Fruit fly (Drosophila melanogaster): ENCODE measurements around the gene Brr2.

Gene Brr2

DNA sequence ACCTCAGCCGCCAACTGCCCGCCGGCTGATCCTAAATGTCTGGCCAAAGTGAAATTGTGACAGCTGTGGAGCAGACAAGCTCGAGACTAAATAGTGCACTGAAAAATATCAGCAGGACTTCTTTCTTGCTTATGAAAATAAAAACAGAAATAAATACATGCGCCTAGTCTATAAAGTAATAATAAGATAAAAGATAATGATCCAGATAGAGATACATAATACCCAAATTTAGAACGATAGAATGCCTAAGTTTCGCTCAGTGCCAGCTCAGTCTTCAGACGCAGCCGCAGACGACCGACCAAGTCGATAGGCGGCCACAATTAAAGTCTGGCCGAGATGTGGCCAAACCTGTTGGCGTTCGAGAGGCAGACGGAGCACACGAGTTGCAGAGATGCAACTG, 26.8 kb downstream of the Brr2 start (continued):
- TF ChIP-seq lov (optimal IDR thresholded peaks at IDR 0.05) (no peak), lov (GFP tag; IDR thresholded peaks at IDR 0.05) (0 out of 3 replicates have a peak, but pooled peaks have one; percentile 65), cas (GFP tag; IDR thresholded peaks at IDR 0.05) (no peak), CG6854 (GFP tag; optimal IDR thresholded peaks at IDR 0.05) (no peak), CG14050 (GFP tag; IDR thresholded peaks at IDR 0.05) (no peak), CG10431 (GFP tag; optimal IDR thresholded peaks at IDR 0.05) (no peak), Ravus (GFP tag; IDR thresholded peaks at IDR 0.05) (peak; percentile 14), zfh1 (GFP tag; IDR thresholded peaks at IDR 0.05) (peak; percentile 77; the same call in 2 of the 3 replicates), jing (GFP tag; optimal IDR thresholded peaks at IDR 0.05) (peak; percentile 28), CG8281 (tag; optimal IDR thresholded peaks at IDR 0.05) (no peak), chn (GFP tag; optimal IDR thresholded peaks at IDR 0.05) (peak; percentile 38), Rfx (GFP tag; IDR thresholded peaks at IDR 0.05) (no peak), CG15696 (tag; optimal IDR thresholded peaks at IDR 0.05) (no peak), CG9609 (GFP tag; optimal IDR thresholded peaks at IDR 0.05) (peak; percentile 25), Myb (GFP tag; optimal IDR thresholded peaks at IDR 0.05) (no peak), GATAe (GFP tag; conservative IDR thresholded peaks at IDR 0.05) (no peak), usp (GFP tag; optimal IDR thresholded peaks at IDR 0.05) (no peak), corto (GFP tag; optimal IDR thresholded peaks at IDR 0.05) (peak; percentile 47), maf-S (GFP tag; optimal IDR thresholded peaks at IDR 0.05) (no peak), CG31365 (tag; optimal IDR thresholded peaks at IDR 0.05) (no peak), crc (GFP tag; optimal IDR thresholded peaks at IDR 0.05) (no peak), CG4404 (GFP tag; IDR thresholded peaks at IDR 0.05) (no peak), cg (GFP tag; optimal IDR thresholded peaks at IDR 0.05) (no peak), CG17568 (GFP tag; optimal IDR thresholded peaks at IDR 0.05) (peak; percentile 14), CG4424 (GFP tag; optimal IDR thresholded peaks at IDR 0.05) (peak; percentile 46), Hmx (GFP tag; optimal IDR thresholded peaks at IDR 0.05) (no peak), fd102C (GFP tag; optimal IDR thresholded peaks at IDR 0.05) (no peak), toy (GFP tag; IDR thresholded peaks at IDR 0.05) (no peak), fd64A (GFP tag; optimal IDR thresholded peaks at IDR 0.05) (no peak), slou (GFP tag; optimal IDR thresholded peaks at IDR 0.05) (no peak), CG32767 (GFP tag; IDR thresholded peaks at IDR 0.05) (peak; percentile 38; the same call in 1 of the 2 replicates), sna (GFP tag; IDR thresholded peaks at IDR 0.05; ENCODE audit: partially characterized antibody) (no peak), Eip74EF (GFP tag; optimal IDR thresholded peaks at IDR 0.05) (peak in 1 of 2 experiments; percentile 65), ken (GFP tag; IDR thresholded peaks at IDR 0.05) (peak; percentile 64; the same call in 1 of the 3 replicates), CG11093 (GFP tag; IDR thresholded peaks at IDR 0.05) (peak; percentile 55; the same call in 2 of the 3 replicates), Abd-B (GFP tag; optimal IDR thresholded peaks at IDR 0.05) (peak; percentile 56), oc (tag; optimal IDR thresholded peaks at IDR 0.05) (peak; percentile 78), Bdp1 (GFP tag; optimal IDR thresholded peaks at IDR 0.05) (no peak), exex (tag; optimal IDR thresholded peaks at IDR 0.05) (no peak), CG4282 (GFP tag; optimal IDR thresholded peaks at IDR 0.05) (no peak), bbx (GFP tag; IDR thresholded peaks at IDR 0.05; ENCODE audit: partially characterized antibody) (no peak), CG12299 (tag; optimal IDR thresholded peaks at IDR 0.05) (no peak), NC2β (GFP tag; optimal IDR thresholded peaks at IDR 0.05) (no peak), vfl (GFP tag; optimal IDR thresholded peaks at IDR 0.05) (no peak), Sry-δ (GFP tag; optimal IDR thresholded peaks at IDR 0.05) (no peak), Ets97D (GFP tag; optimal IDR thresholded peaks at IDR 0.05) (peak; percentile 12), Taf1 (GFP tag; IDR thresholded peaks at IDR 0.05) (no peak), Six4 (GFP tag; optimal IDR thresholded peaks at IDR 0.05) (peak; percentile 63), CG4820 (GFP tag; optimal IDR thresholded peaks at IDR 0.05) (peak; percentile 58), yki (optimal IDR thresholded peaks at IDR 0.05) (no peak), CG11504 (tag; optimal IDR thresholded peaks at IDR 0.05) (peak; percentile 76), CG5953 (GFP tag; IDR thresholded peaks at IDR 0.05) (peak; percentile 81), CG10462 (GFP tag; optimal IDR thresholded peaks at IDR 0.05) (peak; percentile 26)
